Fruit fly (Drosophila melanogaster) whole organism, embryonic: ENCODE results near the gene Dph5.
A peak's percentile ranks its signal among the peaks of the same experiment; 100 is the strongest.

ENCODE experiments used
- C15 ChIP-seq: fragments of 200-800 bp; sonication (Bioruptor generic); IDR thresholded peaks from 3 replicates; pipeline ENCODE4 v1.3.6; 2022; ENCODE audit warnings: missing biosample characterization, missing genetic modification characterization
- CG11093 ChIP-seq: fragments of 200-800 bp; sonication (Bioruptor generic); IDR thresholded peaks from 3 replicates; pipeline ENCODE4 v1.3.6; 2022; ENCODE audit warnings: missing biosample characterization, missing genetic modification characterization
- CG12391 ChIP-seq: fragments of 200-800 bp; sonication (Bioruptor generic); optimal IDR thresholded peaks from 3 replicates; lab custom pipeline; 2018; ENCODE audit warnings: missing biosample characterization, mild to moderate bottlenecking, missing genetic modification characterization, moderate library complexity
- CG12659 ChIP-seq: fragments of 200-800 bp; sonication (Bioruptor generic); optimal IDR thresholded peaks from 3 replicates; lab custom pipeline; 2017; ENCODE audit warnings: mild to moderate bottlenecking, missing biosample characterization, missing genetic modification reagents, missing genetic modification characterization
- CG13123 ChIP-seq: fragments of 200-800 bp; sonication (Bioruptor generic); optimal IDR thresholded peaks from 2 replicates; lab custom pipeline; 2016; ENCODE audit warnings: missing biosample characterization, missing genetic modification characterization
- CG14710 ChIP-seq: fragments of 200-800 bp; sonication (Bioruptor generic); optimal IDR thresholded peaks from 3 replicates; lab custom pipeline; 2019; ENCODE audit warnings: missing biosample characterization, mild to moderate bottlenecking, missing genetic modification characterization, moderate library complexity
- CG1603 ChIP-seq: fragments of 200-800 bp; sonication (Bioruptor generic); optimal IDR thresholded peaks from 2 replicates; lab custom pipeline; 2019; ENCODE audit warnings: missing biosample characterization, mild to moderate bottlenecking, missing genetic modification characterization, moderate library complexity
- CG17361 ChIP-seq: fragments of 200-800 bp; sonication (Bioruptor generic); IDR thresholded peaks from 3 replicates; pipeline ENCODE4 v1.3.6; 2022; ENCODE audit warnings: missing biosample characterization, missing genetic modification characterization
- CG17912 ChIP-seq: fragments of 200-800 bp; sonication (Bioruptor generic); optimal IDR thresholded peaks from 2 replicates; lab custom pipeline; 2018; ENCODE audit warnings: missing biosample characterization, mild to moderate bottlenecking, missing genetic modification characterization
- CG2712 ChIP-seq: fragments of 200-800 bp; optimal IDR thresholded peaks from 3 replicates; lab custom pipeline; 2019; ENCODE audit warnings: missing biosample characterization, mild to moderate bottlenecking, missing genetic modification characterization, moderate library complexity
- CG31441 ChIP-seq: fragments of 200-800 bp; sonication (Bioruptor generic); IDR thresholded peaks from 2 replicates; pipeline ENCODE4 v1.3.6; 2022; ENCODE audit warnings: missing biosample characterization, missing genetic modification characterization
- CG32767 ChIP-seq: fragments of 200-800 bp; sonication (Bioruptor generic); IDR thresholded peaks from 2 replicates; pipeline ENCODE4 v1.3.6; 2022; ENCODE audit warnings: missing biosample characterization, missing genetic modification characterization
- CG4328 ChIP-seq: fragments of 200-800 bp; sonication (Bioruptor generic); optimal IDR thresholded peaks from 3 replicates; lab custom pipeline; 2017; ENCODE audit warnings: missing biosample characterization, missing genetic modification reagents, missing genetic modification characterization
- CG5180 ChIP-seq: fragments of 200-800 bp; sonication (Bioruptor generic); optimal IDR thresholded peaks from 3 replicates; lab custom pipeline; 2017; ENCODE audit warnings: missing biosample characterization, missing genetic modification characterization, mild to moderate bottlenecking, moderate library complexity, missing genetic modification reagents
- CG6254 ChIP-seq: fragments of 200-800 bp; sonication (Bioruptor generic); optimal IDR thresholded peaks from 3 replicates; lab custom pipeline; 2017; ENCODE audit warnings: mild to moderate bottlenecking, missing biosample characterization, missing genetic modification reagents, missing genetic modification characterization
- CG7556 ChIP-seq: fragments of 200-800 bp; sonication (Bioruptor generic); optimal IDR thresholded peaks from 2 replicates; lab custom pipeline; 2017; ENCODE audit warnings: missing biosample characterization, mild to moderate bottlenecking, missing genetic modification characterization
- CG8478 ChIP-seq: fragments of >200 bp; optimal IDR thresholded peaks from 2 replicates; lab custom pipeline; 2018
- D ChIP-seq, 2 experiments: fragments of 200-800 bp in 1 of 2; fragments of >200 bp in 1 of 2; sonication (Bioruptor generic) in 1 of 2; optimal IDR thresholded peaks; 2 replicates in 1 of 2; 3 replicates in 1 of 2; lab custom pipeline; 2017; ENCODE audit warnings: mild to moderate bottlenecking in 1 of 2, missing biosample characterization in 1 of 2, missing genetic modification characterization in 1 of 2, missing genetic modification reagents in 1 of 2
- Dfd ChIP-seq, 2 experiments: fragments of >200 bp; optimal IDR thresholded peaks; 2 replicates each; lab custom pipeline; 2017; ENCODE audit warnings: missing biosample characterization in 2 of 2, missing genetic modification characterization in 2 of 2
- E2f1 ChIP-seq: fragments of 200-800 bp; sonication (Bioruptor generic); IDR thresholded peaks from 2 replicates; pipeline ENCODE4 v1.3.6; 2022; ENCODE audit warnings: missing biosample characterization, missing genetic modification characterization
- Elba2 ChIP-seq: fragments of 200-800 bp; sonication (Bioruptor generic); optimal IDR thresholded peaks from 3 replicates; lab custom pipeline; 2016; ENCODE audit warnings: missing biosample characterization, missing genetic modification characterization
- Ets97D ChIP-seq: fragments of 200-800 bp; sonication (Bioruptor generic); optimal IDR thresholded peaks from 3 replicates; lab custom pipeline; 2016; ENCODE audit warnings: missing biosample characterization, missing genetic modification characterization
- Hr3 ChIP-seq: fragments of 200-800 bp; sonication (Bioruptor generic); optimal IDR thresholded peaks from 3 replicates; lab custom pipeline; 2016; ENCODE audit warnings: missing biosample characterization, missing genetic modification characterization
- Hsf ChIP-seq: fragments of 200-800 bp; sonication (Bioruptor generic); optimal IDR thresholded peaks from 3 replicates; lab custom pipeline; 2016; ENCODE audit warnings: missing biosample characterization, missing genetic modification characterization
- Mad ChIP-seq: fragments of 200-800 bp; sonication (Bioruptor generic); optimal IDR thresholded peaks from 2 replicates; lab custom pipeline; 2016; ENCODE audit warnings: missing biosample characterization, missing genetic modification characterization
- Myb ChIP-seq: fragments of 200-800 bp; sonication (Bioruptor generic); optimal IDR thresholded peaks from 2 replicates; lab custom pipeline; 2016; ENCODE audit warnings: missing biosample characterization, missing genetic modification characterization
- Pdp1 ChIP-seq, 2 experiments: fragments of 200-800 bp; sonication (Bioruptor generic); optimal IDR thresholded peaks; 3 replicates each; lab custom pipeline; 2016; ENCODE audit warnings: missing biosample characterization in 2 of 2, missing genetic modification characterization in 2 of 2, mild to moderate bottlenecking in 1 of 2, moderate library complexity in 1 of 2
- Ptx1 ChIP-seq: fragments of 200-800 bp; sonication (Bioruptor generic); IDR thresholded peaks from 2 replicates; pipeline ENCODE4 v1.3.6; 2022; ENCODE audit warnings: missing biosample characterization, missing genetic modification characterization
- Stat92E ChIP-seq, 3 experiments: fragments of >200 bp in 2 of 3; fragments of 200-800 bp in 1 of 3; sonication (Bioruptor generic) in 1 of 3; optimal IDR thresholded peaks; 2 replicates each; lab custom pipeline; 2017 to 2019; ENCODE audit warnings: missing biosample characterization in 3 of 3, missing genetic modification characterization in 3 of 3, mild to moderate bottlenecking in 1 of 3, moderate library complexity in 1 of 3
- Taf1 ChIP-seq: fragments of 200-800 bp; sonication (Bioruptor generic); IDR thresholded peaks from 2 replicates; pipeline ENCODE4 v1.3.6; 2022; ENCODE audit warnings: missing biosample characterization, missing genetic modification characterization
- ap ChIP-seq: fragments of 200-800 bp; sonication (Bioruptor generic); IDR thresholded peaks from 2 replicates; pipeline ENCODE4 v1.3.6; 2022; ENCODE audit warnings: missing biosample characterization, missing genetic modification characterization
- bowl ChIP-seq: fragments of 200-800 bp; sonication (Bioruptor generic); IDR thresholded peaks from 2 replicates; pipeline ENCODE4 v1.3.6; 2022; ENCODE audit warnings: missing biosample characterization, missing genetic modification characterization
- chinmo ChIP-seq: fragments of 200-800 bp; sonication (Bioruptor generic); IDR thresholded peaks from 4 replicates; pipeline ENCODE4 v1.3.6; 2022; ENCODE audit warnings: missing biosample characterization, missing genetic modification characterization; ENCODE audit not compliant: partially characterized antibody
- ci ChIP-seq: fragments of 200-800 bp; sonication (Bioruptor generic); IDR thresholded peaks from 3 replicates; pipeline ENCODE4 v1.3.6; 2022; ENCODE audit warnings: missing biosample characterization, missing genetic modification characterization
- dpn ChIP-seq, 2 experiments: fragments of 200-800 bp; sonication (Bioruptor generic); optimal IDR thresholded peaks; 3 replicates each; lab custom pipeline; 2016; ENCODE audit warnings: missing biosample characterization in 2 of 2, missing genetic modification characterization in 2 of 2
- dysf ChIP-seq: fragments of 200-800 bp; sonication (Bioruptor generic); IDR thresholded peaks from 3 replicates; pipeline ENCODE4 v1.3.6; 2022; ENCODE audit warnings: missing biosample characterization, missing genetic modification characterization
- fu2 ChIP-seq: fragments of 200-800 bp; sonication (Bioruptor generic); optimal IDR thresholded peaks from 2 replicates; lab custom pipeline; 2016; ENCODE audit warnings: missing biosample characterization, missing genetic modification characterization
- grn ChIP-seq: fragments of 200-800 bp; sonication (Bioruptor generic); optimal IDR thresholded peaks from 3 replicates; lab custom pipeline; 2017; ENCODE audit warnings: missing biosample characterization, missing genetic modification characterization
- gsb ChIP-seq: fragments of 200-800 bp; sonication (Bioruptor generic); IDR thresholded peaks from 2 replicates; pipeline ENCODE4 v1.3.6; 2022; ENCODE audit warnings: missing biosample characterization, missing genetic modification characterization
- gt ChIP-seq: fragments of 200-800 bp; sonication (Bioruptor generic); IDR thresholded peaks from 2 replicates; pipeline ENCODE4 v1.3.6; 2022; ENCODE audit warnings: missing biosample characterization, missing genetic modification characterization
- jumu ChIP-seq: fragments of 200-800 bp; sonication (Bioruptor generic); optimal IDR thresholded peaks from 3 replicates; lab custom pipeline; 2016; ENCODE audit warnings: missing biosample characterization, missing genetic modification characterization
- nau ChIP-seq: fragments of 200-800 bp; sonication (Bioruptor generic); optimal IDR thresholded peaks from 3 replicates; lab custom pipeline; 2017; ENCODE audit warnings: missing biosample characterization, mild to moderate bottlenecking, missing genetic modification characterization, missing genetic modification reagents
- nerfin-2 ChIP-seq: fragments of 200-800 bp; sonication (Bioruptor generic); IDR thresholded peaks from 2 replicates; pipeline ENCODE4 v1.3.6; 2022; ENCODE audit warnings: missing biosample characterization, missing genetic modification characterization; ENCODE audit not compliant: partially characterized antibody
- repo ChIP-seq: fragments of 200-800 bp; sonication (Bioruptor generic); optimal IDR thresholded peaks from 2 replicates; lab custom pipeline; 2016; ENCODE audit warnings: missing biosample characterization, missing genetic modification characterization
- sd ChIP-seq: fragments of 200-800 bp; sonication (Bioruptor generic); optimal IDR thresholded peaks from 3 replicates; lab custom pipeline; 2018; ENCODE audit warnings: missing biosample characterization, mild to moderate bottlenecking, missing genetic modification characterization, moderate library complexity
- sim ChIP-seq: fragments of 200-800 bp; sonication (Bioruptor generic); IDR thresholded peaks from 2 replicates; pipeline ENCODE4 v1.3.6; 2022; ENCODE audit warnings: missing biosample characterization, missing genetic modification characterization
- tgo ChIP-seq: fragments of 200-800 bp; sonication (Bioruptor generic); IDR thresholded peaks from 3 replicates; pipeline ENCODE4 v1.3.6; 2022; ENCODE audit warnings: missing biosample characterization, missing genetic modification characterization
- twi ChIP-seq: fragments of 200-800 bp; optimal IDR thresholded peaks from 2 replicates; lab custom pipeline; 2019; ENCODE audit warnings: missing biosample characterization, mild to moderate bottlenecking, missing genetic modification characterization, moderate library complexity
- unc-4 ChIP-seq: fragments of 200-800 bp; sonication (Bioruptor generic); IDR thresholded peaks from 2 replicates; pipeline ENCODE4 v1.3.6; 2022; ENCODE audit warnings: missing biosample characterization, missing genetic modification characterization; ENCODE audit not compliant: partially characterized antibody
- zfh1 ChIP-seq: fragments of 200-800 bp; sonication (Bioruptor generic); IDR thresholded peaks from 3 replicates; pipeline ENCODE4 v1.3.6; 2022; ENCODE audit warnings: missing biosample characterization, missing genetic modification characterization
- zfh2 ChIP-seq: fragments of 200-800 bp; sonication (Bioruptor generic); optimal IDR thresholded peaks from 2 replicates; lab custom pipeline; 2016; ENCODE audit warnings: missing biosample characterization, missing genetic modification characterization

Gene Dph5

dm6 chr3R:22547585-22548022 lies 35.4 kb downstream of the Dph5 start, which contains the start of gene AdipoR (continued):
- no peak for TF ChIP-seq zfh1
- peak; percentile 3 for TF ChIP-seq CG17912 (GFP tag; lab: Kevin White, UChicago)
- no peak for TF ChIP-seq CG13123 (GFP tag; lab: Kevin White, UChicago)
- TF ChIP-seq Pdp1 (GFP tag; optimal IDR thresholded peaks at IDR 0.05; lab: Kevin White, UChicago), result peak in 1 of 2 experiments; percentile 5
- peak; percentile 30; the same call in 1 of the 2 replicates for TF ChIP-seq CG31441 (GFP tag; lab: Robert Waterston, UW)
- peak; percentile 74 for TF ChIP-seq Myb (GFP tag; lab: Kevin White, UChicago)
- no peak for TF ChIP-seq fu2
- no peak for TF ChIP-seq dysf
- no peak for TF ChIP-seq CG11093 (GFP tag; lab: Robert Waterston, UW)
- TF ChIP-seq twi (tag; lab: Kevin White, UChicago), result peak; percentile 21
- TF ChIP-seq CG2712 (tag; lab: Kevin White, UChicago), result peak; percentile 40
- 0 out of 2 replicates have a peak, but pooled peaks have one; percentile 14 for TF ChIP-seq Ptx1 (GFP tag; lab: Robert Waterston, UW)
- TF ChIP-seq CG7556 (GFP tag; lab: Kevin White, UChicago), result no peak
- TF ChIP-seq CG5180 (GFP tag; lab: Kevin White, UChicago), result no peak
- TF ChIP-seq E2f1 (GFP tag; lab: Robert Waterston, UW), result no peak
- peak; percentile 35 for TF ChIP-seq CG12391 (tag; lab: Kevin White, UChicago)
- no peak for TF ChIP-seq Mad
- TF ChIP-seq ci, result peak; percentile 65
- TF ChIP-seq CG6254 (GFP tag; lab: Kevin White, UChicago), result no peak
- peak; percentile 1 for TF ChIP-seq sd (tag; lab: Kevin White, UChicago)
- no peak for TF ChIP-seq Taf1 (GFP tag; lab: Robert Waterston, UW)
- no peak for TF ChIP-seq dpn (GFP tag; optimal IDR thresholded peaks at IDR 0.05; lab: Kevin White, UChicago)
- peak; percentile 53 for TF ChIP-seq unc-4
- no peak for TF ChIP-seq Hsf
- TF ChIP-seq CG32767 (GFP tag; lab: Robert Waterston, UW), result no peak
- no peak for TF ChIP-seq tgo (GFP tag; lab: Robert Waterston, UW)
- no peak for TF ChIP-seq Hr3 (GFP tag; lab: Kevin White, UChicago)
- no peak for TF ChIP-seq Dfd (GFP tag; optimal IDR thresholded peaks at IDR 0.05; lab: Kevin White, UChicago)
- no peak for TF ChIP-seq CG4328 (GFP tag; lab: Kevin White, UChicago)
- TF ChIP-seq zfh2 (GFP tag; lab: Kevin White, UChicago), result no peak
- peak; percentile 38 for TF ChIP-seq nau (GFP tag; lab: Kevin White, UChicago)
- no peak for TF ChIP-seq gt
- no peak for TF ChIP-seq bowl (GFP tag; lab: Robert Waterston, UW)
- no peak for TF ChIP-seq jumu (GFP tag; lab: Kevin White, UChicago)
- TF ChIP-seq CG17361 (GFP tag; lab: Robert Waterston, UW), result no peak
- TF ChIP-seq Ets97D (GFP tag; lab: Kevin White, UChicago), result peak; percentile 58
- no peak for TF ChIP-seq C15
- TF ChIP-seq Stat92E (GFP tag; optimal IDR thresholded peaks at IDR 0.05; lab: Kevin White, UChicago), result no peak
- TF ChIP-seq repo (GFP tag; lab: Kevin White, UChicago), result no peak
- TF ChIP-seq grn (GFP tag; lab: Kevin White, UChicago), result no peak
- TF ChIP-seq CG8478 (lab: Kevin White, UChicago), result no peak
- TF ChIP-seq chinmo, result peak; percentile 54; the same call in 1 of the 4 replicates
- peak; percentile 97 for TF ChIP-seq CG1603
- no peak for TF ChIP-seq sim
- no peak for TF ChIP-seq gsb (GFP tag; lab: Robert Waterston, UW)
- TF ChIP-seq nerfin-2 (GFP tag; lab: Robert Waterston, UW), result no peak
- no peak for TF ChIP-seq D (optimal IDR thresholded peaks at IDR 0.05; lab: Kevin White, UChicago)
- TF ChIP-seq D (GFP tag; optimal IDR thresholded peaks at IDR 0.05; lab: Kevin White, UChicago), result no peak
- peak; percentile 76 for TF ChIP-seq CG12659 (GFP tag; lab: Kevin White, UChicago)
- TF ChIP-seq Elba2 (GFP tag; lab: Kevin White, UChicago), result no peak
- TF ChIP-seq CG14710 (tag; lab: Kevin White, UChicago), result peak; percentile 80
- TF ChIP-seq ap (GFP tag; lab: Robert Waterston, UW), result no peak
